Fruit fly (Drosophila melanogaster): Measurements from ENCODE around the gene Cyp4s3.

Cyp4s3 gene

DNA sequence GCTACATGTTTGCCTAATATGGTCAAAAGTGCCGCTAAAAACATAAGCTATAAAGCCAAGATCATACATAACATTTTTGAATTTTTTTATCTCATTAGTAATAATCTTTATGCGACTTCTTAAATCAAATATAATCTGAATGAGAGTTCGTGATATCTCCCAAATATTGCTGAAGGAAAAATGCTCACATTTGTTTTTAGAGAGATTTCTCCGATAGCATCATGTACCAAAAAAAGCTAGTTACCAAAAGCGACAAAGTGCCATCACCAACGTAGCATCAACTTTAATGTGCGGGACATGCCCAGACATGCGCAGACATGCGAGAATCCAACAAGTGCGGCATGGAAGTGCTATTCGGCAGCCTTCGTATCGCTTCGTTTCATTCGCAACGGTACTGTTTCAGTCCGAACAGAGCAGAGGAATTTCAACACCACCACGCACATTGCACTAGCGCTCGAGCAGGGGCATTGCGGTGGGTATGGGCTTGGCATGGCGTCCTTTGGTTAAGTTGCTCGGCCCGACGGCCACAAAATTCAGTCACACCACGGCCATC lies 27.1 kb downstream of the Cyp4s3 start, which contains the start of gene Rab3-GEF:
TSS of gene Rab3-GEF (plus strand) at position 537 of the 553 bp plus-strand sequence.
- peak; percentile 9 for TF ChIP-seq Eip78C (GFP tag)
- TF ChIP-seq CG34406 (GFP tag; optimal IDR thresholded peaks at IDR 0.05): no peak

DNA sequence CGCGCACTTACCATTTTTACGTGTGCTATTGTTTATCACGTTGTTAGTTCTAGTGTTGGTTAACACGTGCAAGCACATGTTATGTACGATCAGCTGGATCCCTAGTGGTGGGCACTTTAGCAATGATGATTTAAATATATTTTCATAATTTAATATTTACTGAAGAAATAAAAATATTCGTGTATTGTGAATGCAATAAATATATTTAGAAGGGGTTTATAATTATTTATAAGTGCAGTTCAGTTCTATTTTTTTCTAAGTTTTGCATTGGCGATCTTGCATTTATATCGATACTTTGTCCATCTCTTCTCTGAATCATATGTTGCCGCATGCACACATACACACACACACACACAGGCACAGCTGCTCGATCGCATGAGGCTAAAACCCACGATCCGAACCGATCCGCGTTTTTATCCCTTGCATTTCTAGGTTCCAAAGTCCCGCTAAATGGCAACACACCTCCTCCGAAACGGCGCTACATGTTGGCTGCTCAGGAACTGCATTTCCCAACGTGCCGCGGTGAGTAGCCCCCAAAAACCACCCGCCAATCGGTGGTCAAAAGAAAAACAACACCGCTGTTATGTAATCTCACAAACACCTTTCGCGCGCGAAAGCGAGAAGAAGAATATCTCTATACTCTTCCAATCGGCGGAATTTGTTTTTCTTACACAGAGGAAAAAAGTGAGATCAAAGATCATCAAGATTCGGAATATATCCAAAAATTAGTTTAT lies 30.4 kb downstream of the Cyp4s3 start, which contains the start of the genes CG15027 and Dbct:
TSS of gene CG15027 (minus strand) at position 51 of the 734 bp plus-strand sequence.
TSS of gene Dbct (plus strand) at position 349 of the 734 bp plus-strand sequence.
- TF ChIP-seq CG11762 (GFP tag; optimal IDR thresholded peaks at IDR 0.05; ENCODE audit: insufficient read depth) (no peak), lz (GFP tag; optimal IDR thresholded peaks at IDR 0.05) (peak; percentile 57), CG8632 (GFP tag; optimal IDR thresholded peaks at IDR 0.05) (peak; percentile 60), fkh (GFP tag; optimal IDR thresholded peaks at IDR 0.05) (peak; percentile 60), spab (GFP tag; optimal IDR thresholded peaks at IDR 0.05) (no peak), Hr4 (GFP tag; optimal IDR thresholded peaks at IDR 0.05) (peak; percentile 46), fd59A (GFP tag; optimal IDR thresholded peaks at IDR 0.05) (peak; percentile 34), ss (GFP tag; optimal IDR thresholded peaks at IDR 0.05) (peak; percentile 21 to 55), Eip75B (GFP tag; optimal IDR thresholded peaks at IDR 0.05) (peak; percentile 28), CG16779 (tag; optimal IDR thresholded peaks at IDR 0.05) (no peak), CG34406 (GFP tag; optimal IDR thresholded peaks at IDR 0.05) (peak; percentile 63), Eip78C (GFP tag) (peak; percentile 75), CG10631 (GFP tag; optimal IDR thresholded peaks at IDR 0.05) (peak; percentile 74), dsx (GFP tag; optimal IDR thresholded peaks at IDR 0.05; ENCODE audit: poor library complexity, severe bottlenecking) (peak; percentile 46), OdsH (GFP tag; optimal IDR thresholded peaks at IDR 0.05) (peak; percentile 78), Hr38 (GFP tag; optimal IDR thresholded peaks at IDR 0.05) (no peak), CG15336 (GFP tag; IDR thresholded peaks at IDR 0.05) (peak; percentile 41), dac (GFP tag; optimal IDR thresholded peaks at IDR 0.05) (no peak), CG3919 (GFP tag; optimal IDR thresholded peaks at IDR 0.05) (peak; percentile 53), cyc (GFP tag; optimal IDR thresholded peaks at IDR 0.05) (peak; percentile 51), CG6808 (GFP tag; optimal IDR thresholded peaks at IDR 0.05) (peak; percentile 37), CG6276 (GFP tag; optimal IDR thresholded peaks at IDR 0.05) (peak; percentile 30), CG6854 (GFP tag; optimal IDR thresholded peaks at IDR 0.05) (peak; percentile 3), pdm3 (GFP tag; optimal IDR thresholded peaks at IDR 0.05) (peak; percentile 66), CG8319 (GFP tag; optimal IDR thresholded peaks at IDR 0.05) (peak; percentile 49), Eip93F (GFP tag; optimal IDR thresholded peaks at IDR 0.05) (peak; percentile 11), Lpt (GFP tag; optimal IDR thresholded peaks at IDR 0.05) (no peak), vri (GFP tag; optimal IDR thresholded peaks at IDR 0.05) (peak; percentile 99), CG11902 (GFP tag; optimal IDR thresholded peaks at IDR 0.05) (peak; percentile 26), Ets96B (tag; optimal IDR thresholded peaks at IDR 0.05) (peak; percentile 67), CG11294 (GFP tag; IDR thresholded peaks at IDR 0.05) (peak; percentile 44; the same call in 1 of the 2 replicates), achi (GFP tag; optimal IDR thresholded peaks at IDR 0.05) (peak; percentile 64), Sox14 (GFP tag; optimal IDR thresholded peaks at IDR 0.05) (peak; percentile 35), Hr39 (GFP tag; optimal IDR thresholded peaks at IDR 0.05) (peak; percentile 42), CG32006 (GFP tag; optimal IDR thresholded peaks at IDR 0.05) (peak; percentile 43), Sox102F (GFP tag; optimal IDR thresholded peaks at IDR 0.05) (peak; percentile 32), fd85E (GFP tag; optimal IDR thresholded peaks at IDR 0.05) (no peak), CG8119 (GFP tag; IDR thresholded peaks at IDR 0.05) (peak; percentile 53), CG3032 (tag; optimal IDR thresholded peaks at IDR 0.05) (peak; percentile 69), Ets21C (GFP tag; optimal IDR thresholded peaks at IDR 0.05) (peak; percentile 28), CG1621 (tag; optimal IDR thresholded peaks at IDR 0.05) (no peak), Met (GFP tag; optimal IDR thresholded peaks at IDR 0.05) (peak; percentile 64), CG10669 (GFP tag; optimal IDR thresholded peaks at IDR 0.05) (peak; percentile 45), svp (GFP tag) (peak; percentile 83), CG6792 (GFP tag; optimal IDR thresholded peaks at IDR 0.05) (peak; percentile 41), salr (GFP tag; optimal IDR thresholded peaks at IDR 0.05) (peak; percentile 4 to 14), Smox (GFP tag; optimal IDR thresholded peaks at IDR 0.05) (peak; percentile 67)
